Worm (Caenorhabditis elegans) whole organism, L1 larva: ENCODE data around the gene nimk-1.

Experiments
- C34B4.2 ChIP-seq: sonication (generic microtip); optimal IDR thresholded peaks from 2 replicates; lab custom pipeline; 2017; ENCODE audit warnings: mild to moderate bottlenecking, missing genetic modification characterization, missing compliant biosample characterization
- aly-2 ChIP-seq: fragments of 150-350 bp; optimal IDR thresholded peaks from 2 replicates; lab custom pipeline; 2014; ENCODE audit warnings: missing biosample characterization, missing genetic modification characterization
- ama-1 ChIP-seq: fragments of 150-350 bp; optimal IDR thresholded peaks from 2 replicates; lab custom pipeline; 2014
- ceh-63 ChIP-seq: fragments of 200-800 bp; sonication (Bioruptor generic); optimal IDR thresholded peaks from 2 replicates; lab custom pipeline; 2018; ENCODE audit warnings: mild to moderate bottlenecking, missing genetic modification characterization, missing compliant biosample characterization
- ceh-90 ChIP-seq: sonication (generic microtip); optimal IDR thresholded peaks from 2 replicates; lab custom pipeline; 2016; ENCODE audit warnings: missing genetic modification characterization, missing compliant biosample characterization
- elt-3 ChIP-seq, 6 experiments: fragments of 150-350 bp in 1 of 6; sonication (generic microtip); optimal IDR thresholded peaks; 2 replicates each; lab custom pipeline; 2017 to 2018; ENCODE audit warnings: missing biosample characterization in 6 of 6, missing genetic modification characterization in 6 of 6, inconsistent platforms in 1 of 6
- fkh-4 ChIP-seq: sonication (generic microtip); optimal IDR thresholded peaks from 2 replicates; lab custom pipeline; 2016; ENCODE audit warnings: missing compliant biosample characterization, missing genetic modification characterization, borderline replicate concordance
- fkh-8 ChIP-seq: sonication (generic microtip); optimal IDR thresholded peaks from 2 replicates; lab custom pipeline; 2016; ENCODE audit warnings: mild to moderate bottlenecking, missing genetic modification characterization, missing compliant biosample characterization
- lin-15B ChIP-seq: fragments of 150-350 bp; sonication (generic microtip); optimal IDR thresholded peaks from 3 replicates; lab custom pipeline; 2014; ENCODE audit warnings: missing biosample characterization, missing genetic modification characterization
- lsy-2 ChIP-seq, 2 experiments: fragments of 150-350 bp; optimal IDR thresholded peaks; 2 replicates each; lab custom pipeline; 2014; ENCODE audit warnings: missing biosample characterization in 2 of 2, missing genetic modification characterization in 2 of 2
- nhr-237 ChIP-seq: fragments of 150-350 bp; optimal IDR thresholded peaks from 2 replicates; lab custom pipeline; 2014; ENCODE audit warnings: missing biosample characterization, missing genetic modification characterization
- nhr-28 ChIP-seq: fragments of 150-350 bp; optimal IDR thresholded peaks from 2 replicates; lab custom pipeline; 2014; ENCODE audit warnings: missing biosample characterization, missing genetic modification characterization
- snpc-4 ChIP-seq: fragments of 150-350 bp; optimal IDR thresholded peaks from 2 replicates; lab custom pipeline; 2014; ENCODE audit warnings: missing biosample characterization, missing genetic modification characterization
- unc-62 ChIP-seq: fragments of 150-350 bp; optimal IDR thresholded peaks from 2 replicates; lab custom pipeline; 2014; ENCODE audit warnings: missing biosample characterization, missing genetic modification reagents, missing genetic modification characterization

ce11 chrII:12508650-12509049 lies 26.9 kb upstream of the nimk-1 start, which contains the start of gene srh-67:
- TF ChIP-seq C34B4.2 (tag; lab: Kevin White, UChicago) = no peak
- TF ChIP-seq fkh-8 (tag; lab: Kevin White, UChicago) = no peak
- no peak for TF ChIP-seq aly-2
- no peak for TF ChIP-seq ama-1 (lab: Kevin White, UChicago)
- TF ChIP-seq ceh-90 = no peak
- TF ChIP-seq ceh-63 = no peak
- no peak for TF ChIP-seq nhr-28 (tag; lab: Kevin White, UChicago)
- no peak for TF ChIP-seq nhr-237
- TF ChIP-seq elt-3 (tag; optimal IDR thresholded peaks at IDR 0.05; lab: Kevin White, UChicago) = no peak
- no peak for TF ChIP-seq unc-62 (GFP tag; lab: Kevin White, UChicago)
- no peak for TF ChIP-seq fkh-4 (tag; lab: Kevin White, UChicago)
- TF ChIP-seq snpc-4 (tag; lab: Kevin White, UChicago) = no peak
- no peak for TF ChIP-seq lsy-2 (tag; optimal IDR thresholded peaks at IDR 0.05; lab: Kevin White, UChicago)
- no peak for TF ChIP-seq lin-15B (tag; lab: Kevin White, UChicago)
